Fruit fly (Drosophila melanogaster) whole organism, embryonic: ENCODE measurements around the gene CG31636.

Experiments
- Adf1 ChIP-seq: fragments of 200-800 bp; sonication (Bioruptor generic); IDR thresholded peaks from 2 replicates; pipeline ENCODE4 v1.3.6; 2022; ENCODE audit warnings: missing biosample characterization, missing genetic modification characterization
- B-H2 ChIP-seq: fragments of 200-800 bp; sonication (Bioruptor generic); optimal IDR thresholded peaks from 2 replicates; lab custom pipeline; 2018; ENCODE audit warnings: missing biosample characterization, mild to moderate bottlenecking, missing genetic modification characterization
- CG10267 ChIP-seq: fragments of 200-800 bp; sonication (Bioruptor generic); optimal IDR thresholded peaks from 2 replicates; lab custom pipeline; 2018; ENCODE audit warnings: missing biosample characterization, mild to moderate bottlenecking, missing genetic modification characterization, moderate library complexity
- CG10321 ChIP-seq: fragments of 200-800 bp; sonication (Bioruptor generic); IDR thresholded peaks from 2 replicates; pipeline ENCODE4 v1.3.6; 2022; ENCODE audit warnings: missing biosample characterization, missing genetic modification characterization
- CG10959 ChIP-seq: fragments of 200-800 bp; sonication (Bioruptor generic); IDR thresholded peaks from 2 replicates; pipeline ENCODE4 v1.3.6; 2022; ENCODE audit warnings: missing biosample characterization, missing genetic modification characterization
- CG11093 ChIP-seq: fragments of 200-800 bp; sonication (Bioruptor generic); IDR thresholded peaks from 3 replicates; pipeline ENCODE4 v1.3.6; 2022; ENCODE audit warnings: missing biosample characterization, missing genetic modification characterization
- CG12219 ChIP-seq: fragments of 200-800 bp; sonication (Bioruptor generic); optimal IDR thresholded peaks from 3 replicates; lab custom pipeline; 2018; ENCODE audit warnings: missing biosample characterization, mild to moderate bottlenecking, missing genetic modification characterization
- CG14667 ChIP-seq: fragments of 200-800 bp; sonication (Bioruptor generic); IDR thresholded peaks from 2 replicates; pipeline ENCODE4 v1.3.6; 2022; ENCODE audit warnings: missing biosample characterization, missing genetic modification characterization
- CG15073 ChIP-seq: fragments of 200-800 bp; sonication (Bioruptor generic); optimal IDR thresholded peaks from 2 replicates; lab custom pipeline; 2016; ENCODE audit warnings: missing biosample characterization, missing genetic modification characterization
- CG17829 ChIP-seq: fragments of 200-800 bp; optimal IDR thresholded peaks from 2 replicates; lab custom pipeline; 2019; ENCODE audit warnings: missing biosample characterization, mild to moderate bottlenecking, missing genetic modification characterization, moderate library complexity
- CG18599 ChIP-seq: fragments of 200-800 bp; sonication (Bioruptor generic); optimal IDR thresholded peaks from 3 replicates; lab custom pipeline; 2017; ENCODE audit warnings: missing biosample characterization, missing genetic modification characterization, mild to moderate bottlenecking, moderate library complexity, missing genetic modification reagents
- CG2889 ChIP-seq: fragments of 200-800 bp; sonication (Bioruptor generic); IDR thresholded peaks from 3 replicates; pipeline ENCODE4 v1.3.6; 2022; ENCODE audit warnings: missing biosample characterization, missing genetic modification characterization
- CG31365 ChIP-seq: fragments of 200-800 bp; sonication (Bioruptor generic); optimal IDR thresholded peaks from 2 replicates; lab custom pipeline; 2018; ENCODE audit warnings: missing biosample characterization, mild to moderate bottlenecking, missing genetic modification characterization
- CG32767 ChIP-seq: fragments of 200-800 bp; sonication (Bioruptor generic); IDR thresholded peaks from 2 replicates; pipeline ENCODE4 v1.3.6; 2022; ENCODE audit warnings: missing biosample characterization, missing genetic modification characterization
- CG6791 ChIP-seq: fragments of 200-800 bp; sonication (Bioruptor generic); IDR thresholded peaks from 3 replicates; pipeline ENCODE4 v1.3.6; 2022; ENCODE audit warnings: missing biosample characterization, missing genetic modification characterization; ENCODE audit not compliant: partially characterized antibody
- CG8359 ChIP-seq: fragments of 200-800 bp; sonication (Bioruptor generic); optimal IDR thresholded peaks from 2 replicates; lab custom pipeline; 2017; ENCODE audit warnings: missing biosample characterization, mild to moderate bottlenecking, missing genetic modification characterization, borderline replicate concordance
- CG8388 ChIP-seq: fragments of 200-800 bp; sonication (Bioruptor generic); optimal IDR thresholded peaks from 2 replicates; lab custom pipeline; 2019; ENCODE audit warnings: missing biosample characterization, mild to moderate bottlenecking, missing genetic modification characterization, moderate library complexity
- CG8924 ChIP-seq: fragments of 200-800 bp; optimal IDR thresholded peaks from 3 replicates; lab custom pipeline; 2019; ENCODE audit warnings: missing biosample characterization, mild to moderate bottlenecking, missing genetic modification characterization, moderate library complexity
- Doc3 ChIP-seq: fragments of 200-800 bp; sonication (Bioruptor generic); IDR thresholded peaks from 3 replicates; pipeline ENCODE4 v1.3.6; 2022; ENCODE audit warnings: missing biosample characterization, missing genetic modification characterization; ENCODE audit not compliant: partially characterized antibody
- Fer2 ChIP-seq: fragments of 200-800 bp; sonication (Bioruptor generic); optimal IDR thresholded peaks from 2 replicates; lab custom pipeline; 2018; ENCODE audit warnings: missing biosample characterization, mild to moderate bottlenecking, missing genetic modification characterization, moderate library complexity
- Kr ChIP-seq: fragments of 200-800 bp; sonication (Bioruptor generic); optimal IDR thresholded peaks from 2 replicates; lab custom pipeline; 2017; ENCODE audit warnings: missing biosample characterization, mild to moderate bottlenecking, missing genetic modification characterization
- Lpt ChIP-seq: fragments of >200 bp; optimal IDR thresholded peaks from 2 replicates; lab custom pipeline; 2018; ENCODE audit warnings: missing biosample characterization, missing genetic modification characterization
- MTF-1 ChIP-seq: fragments of 200-800 bp; sonication (Bioruptor generic); optimal IDR thresholded peaks from 2 replicates; lab custom pipeline; 2018; ENCODE audit warnings: missing biosample characterization, mild to moderate bottlenecking, missing genetic modification characterization, borderline replicate concordance
- Neu2 ChIP-seq: fragments of 200-800 bp; sonication (Bioruptor generic); optimal IDR thresholded peaks from 3 replicates; lab custom pipeline; 2016; ENCODE audit warnings: missing biosample characterization, missing genetic modification characterization, borderline replicate concordance
- NfI ChIP-seq: fragments of 200-800 bp; sonication (Bioruptor generic); optimal IDR thresholded peaks from 3 replicates; lab custom pipeline; 2018; ENCODE audit warnings: missing biosample characterization, mild to moderate bottlenecking, missing genetic modification characterization, moderate library complexity
- Ravus ChIP-seq: fragments of 200-800 bp; sonication (Bioruptor generic); IDR thresholded peaks from 2 replicates; pipeline ENCODE4 v1.3.6; 2022; ENCODE audit warnings: missing biosample characterization, missing genetic modification characterization
- Sox100B ChIP-seq: fragments of 200-800 bp; sonication (Bioruptor generic); optimal IDR thresholded peaks from 3 replicates; lab custom pipeline; 2018; ENCODE audit warnings: missing biosample characterization, mild to moderate bottlenecking, missing genetic modification characterization
- Sry-β ChIP-seq: fragments of 200-800 bp; sonication (Bioruptor generic); optimal IDR thresholded peaks from 2 replicates; lab custom pipeline; 2018; ENCODE audit warnings: missing biosample characterization, mild to moderate bottlenecking, missing genetic modification characterization, moderate library complexity
- Sry-δ ChIP-seq: fragments of 200-800 bp; sonication (Bioruptor generic); optimal IDR thresholded peaks from 2 replicates; lab custom pipeline; 2016; ENCODE audit warnings: missing biosample characterization, missing genetic modification characterization
- TFAM ChIP-seq: fragments of 200-800 bp; sonication (Bioruptor generic); optimal IDR thresholded peaks from 2 replicates; lab custom pipeline; 2017; ENCODE audit warnings: missing biosample characterization, missing genetic modification characterization, inconsistent platforms
- Taf1 ChIP-seq: fragments of 200-800 bp; sonication (Bioruptor generic); IDR thresholded peaks from 2 replicates; pipeline ENCODE4 v1.3.6; 2022; ENCODE audit warnings: missing biosample characterization, missing genetic modification characterization
- ap ChIP-seq: fragments of 200-800 bp; sonication (Bioruptor generic); IDR thresholded peaks from 2 replicates; pipeline ENCODE4 v1.3.6; 2022; ENCODE audit warnings: missing biosample characterization, missing genetic modification characterization
- bigmax ChIP-seq: fragments of 200-800 bp; sonication (Bioruptor generic); optimal IDR thresholded peaks from 2 replicates; lab custom pipeline; 2018; ENCODE audit warnings: missing biosample characterization, mild to moderate bottlenecking, missing genetic modification characterization
- cato ChIP-seq: fragments of 200-800 bp; sonication (Bioruptor generic); optimal IDR thresholded peaks from 2 replicates; lab custom pipeline; 2016; ENCODE audit warnings: missing biosample characterization, missing genetic modification characterization, borderline replicate concordance
- cg ChIP-seq: fragments of 200-800 bp; sonication (Bioruptor generic); optimal IDR thresholded peaks from 3 replicates; lab custom pipeline; 2019; ENCODE audit warnings: missing biosample characterization, mild to moderate bottlenecking, missing genetic modification characterization, moderate library complexity
- disco-r ChIP-seq: fragments of 200-800 bp; sonication (Bioruptor generic); optimal IDR thresholded peaks from 2 replicates; lab custom pipeline; 2016; ENCODE audit warnings: missing biosample characterization, missing genetic modification characterization
- eve ChIP-seq, 2 experiments: fragments of >200 bp; optimal IDR thresholded peaks; 2 replicates each; lab custom pipeline; 2017; ENCODE audit warnings: missing biosample characterization in 2 of 2, missing genetic modification characterization in 2 of 2
- fd3F ChIP-seq: fragments of 200-800 bp; sonication (Bioruptor generic); optimal IDR thresholded peaks from 2 replicates; lab custom pipeline; 2018; ENCODE audit warnings: missing biosample characterization, mild to moderate bottlenecking, missing genetic modification characterization, moderate library complexity
- ftz-f1 ChIP-seq: fragments of 200-800 bp; sonication (Bioruptor generic); optimal IDR thresholded peaks from 2 replicates; lab custom pipeline; 2016; ENCODE audit warnings: missing biosample characterization, missing genetic modification characterization
- gsb ChIP-seq: fragments of 200-800 bp; sonication (Bioruptor generic); IDR thresholded peaks from 2 replicates; pipeline ENCODE4 v1.3.6; 2022; ENCODE audit warnings: missing biosample characterization, missing genetic modification characterization
- lilli ChIP-seq: fragments of 200-800 bp; sonication (Bioruptor generic); optimal IDR thresholded peaks from 3 replicates; lab custom pipeline; 2016; ENCODE audit warnings: missing biosample characterization, missing genetic modification characterization
- nerfin-1 ChIP-seq: fragments of 200-800 bp; sonication (Bioruptor generic); optimal IDR thresholded peaks from 3 replicates; lab custom pipeline; 2019; ENCODE audit warnings: missing biosample characterization, mild to moderate bottlenecking, missing genetic modification characterization, moderate library complexity
- nerfin-2 ChIP-seq: fragments of 200-800 bp; sonication (Bioruptor generic); IDR thresholded peaks from 2 replicates; pipeline ENCODE4 v1.3.6; 2022; ENCODE audit warnings: missing biosample characterization, missing genetic modification characterization; ENCODE audit not compliant: partially characterized antibody
- pb ChIP-seq: fragments of 200-800 bp; sonication (Bioruptor generic); optimal IDR thresholded peaks from 3 replicates; lab custom pipeline; 2016; ENCODE audit warnings: missing biosample characterization, missing genetic modification characterization
- sens-2 ChIP-seq: fragments of 200-800 bp; sonication (Bioruptor generic); IDR thresholded peaks from 2 replicates; pipeline ENCODE4 v1.3.6; 2022; ENCODE audit warnings: missing biosample characterization, missing genetic modification characterization
- sima ChIP-seq: fragments of 200-800 bp; sonication (Bioruptor generic); optimal IDR thresholded peaks from 2 replicates; lab custom pipeline; 2016; ENCODE audit warnings: missing biosample characterization, missing genetic modification characterization
- slou ChIP-seq: fragments of 200-800 bp; sonication (Bioruptor generic); optimal IDR thresholded peaks from 3 replicates; lab custom pipeline; 2016; ENCODE audit warnings: missing biosample characterization, missing genetic modification characterization
- toy ChIP-seq: fragments of 200-800 bp; sonication (Bioruptor generic); IDR thresholded peaks from 2 replicates; pipeline ENCODE4 v1.3.6; 2022; ENCODE audit warnings: missing biosample characterization, missing genetic modification characterization
- tx ChIP-seq: fragments of 200-800 bp; sonication (Bioruptor generic); optimal IDR thresholded peaks from 2 replicates; lab custom pipeline; 2016; ENCODE audit warnings: missing biosample characterization, missing genetic modification characterization
- wdn ChIP-seq: fragments of 200-800 bp; sonication (Bioruptor generic); IDR thresholded peaks from 2 replicates; pipeline ENCODE4 v1.3.6; 2022; ENCODE audit warnings: missing biosample characterization, missing genetic modification characterization
- z ChIP-seq: fragments of 200-800 bp; sonication (Bioruptor generic); IDR thresholded peaks from 3 replicates; pipeline ENCODE4 v1.3.6; 2022; ENCODE audit warnings: missing biosample characterization, missing genetic modification characterization

Gene CG31636

DNA sequence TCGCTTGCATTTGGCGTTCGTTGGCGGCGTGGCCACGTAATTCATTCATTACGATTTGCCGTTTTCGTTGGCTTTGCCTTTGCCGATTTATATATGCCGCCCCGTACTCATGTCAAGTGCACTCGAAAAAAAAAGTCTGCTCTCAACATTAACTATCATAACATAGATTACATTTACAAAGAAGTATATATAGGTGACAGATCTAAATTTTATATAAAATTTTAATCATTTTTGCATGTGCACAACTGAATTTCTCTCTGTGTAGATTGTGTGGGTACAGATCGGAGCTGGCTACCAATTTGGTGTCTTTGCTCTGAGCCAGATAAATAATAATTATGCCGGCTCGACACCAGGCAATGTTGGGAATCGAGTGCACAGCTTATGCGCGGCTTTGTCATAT, 40.4 kb upstream of the CG31636 start (continued):
- TF ChIP-seq disco-r (GFP tag; lab: Kevin White, UChicago) = no peak
- TF ChIP-seq NfI (GFP tag; lab: Kevin White, UChicago) = peak; percentile 27
- no peak for TF ChIP-seq Sry-β (GFP tag; lab: Kevin White, UChicago)
- TF ChIP-seq MTF-1 (GFP tag; lab: Kevin White, UChicago) = no peak
- TF ChIP-seq CG31365 (tag; lab: Kevin White, UChicago) = no peak
- peak; percentile 34 for TF ChIP-seq CG12219 (GFP tag; lab: Kevin White, UChicago)
- no peak for TF ChIP-seq Doc3
- TF ChIP-seq CG14667 = peak; percentile 49; the same call in 1 of the 2 replicates
- no peak for TF ChIP-seq CG6791
- TF ChIP-seq lilli (GFP tag; lab: Kevin White, UChicago) = peak; percentile 44
- no peak for TF ChIP-seq cato (GFP tag; lab: Kevin White, UChicago)
- peak; percentile 4 for TF ChIP-seq CG18599
- peak; percentile 58 for TF ChIP-seq CG32767 (GFP tag; lab: Robert Waterston, UW)
- TF ChIP-seq CG17829 (tag; lab: Kevin White, UChicago) = peak; percentile 46
- TF ChIP-seq toy (GFP tag; lab: Robert Waterston, UW) = no peak
- TF ChIP-seq nerfin-1 = no peak
- TF ChIP-seq tx (GFP tag; lab: Kevin White, UChicago) = no peak
- TF ChIP-seq pb (GFP tag; lab: Kevin White, UChicago) = no peak
- TF ChIP-seq eve (GFP tag; optimal IDR thresholded peaks at IDR 0.05; lab: Kevin White, UChicago) = no peak
- TF ChIP-seq Fer2 (tag; lab: Kevin White, UChicago) = no peak
- no peak for TF ChIP-seq Neu2 (GFP tag; lab: Kevin White, UChicago)
- TF ChIP-seq CG10959 (GFP tag; lab: Robert Waterston, UW) = no peak
- TF ChIP-seq slou (GFP tag; lab: Kevin White, UChicago) = no peak
- peak; percentile 51; the same call in 1 of the 3 replicates for TF ChIP-seq CG2889 (GFP tag; lab: Robert Waterston, UW)
- TF ChIP-seq fd3F = peak; percentile 7
- TF ChIP-seq Kr (GFP tag; lab: Kevin White, UChicago) = no peak
- TF ChIP-seq sens-2 (GFP tag; lab: Robert Waterston, UW) = peak; percentile 42; the same call in 1 of the 2 replicates
- peak; percentile 29 for TF ChIP-seq CG8388 (GFP tag; lab: Kevin White, UChicago)
- no peak for TF ChIP-seq wdn
- no peak for TF ChIP-seq sima
- TF ChIP-seq Adf1 (GFP tag; lab: Robert Waterston, UW) = no peak
- no peak for TF ChIP-seq Ravus (GFP tag; lab: Robert Waterston, UW)
- no peak for TF ChIP-seq gsb
- peak; percentile 50 for TF ChIP-seq CG8924 (tag; lab: Kevin White, UChicago)
- peak; percentile 31; the same call in 1 of the 2 replicates for TF ChIP-seq ap (GFP tag; lab: Robert Waterston, UW)
- no peak for TF ChIP-seq ftz-f1 (GFP tag; lab: Kevin White, UChicago)
- TF ChIP-seq CG8359 (GFP tag; lab: Kevin White, UChicago) = no peak
- TF ChIP-seq B-H2 (GFP tag; lab: Kevin White, UChicago) = no peak
- peak; percentile 18 for TF ChIP-seq CG10267
- no peak for TF ChIP-seq Sry-δ (GFP tag; lab: Kevin White, UChicago)
- no peak for TF ChIP-seq Taf1 (GFP tag; lab: Robert Waterston, UW)
- TF ChIP-seq CG15073 = no peak
- no peak for TF ChIP-seq Lpt (GFP tag; lab: Kevin White, UChicago)
- TF ChIP-seq nerfin-2 (GFP tag; lab: Robert Waterston, UW) = no peak
- TF ChIP-seq z (GFP tag; lab: Robert Waterston, UW) = no peak
- TF ChIP-seq Sox100B (GFP tag; lab: Kevin White, UChicago) = peak; percentile 23
- TF ChIP-seq CG11093 (GFP tag; lab: Robert Waterston, UW) = peak; percentile 57; the same call in 1 of the 3 replicates
- no peak for TF ChIP-seq cg
- TF ChIP-seq CG10321 (GFP tag; lab: Robert Waterston, UW) = no peak
- no peak for TF ChIP-seq bigmax
- TF ChIP-seq TFAM (GFP tag; lab: Kevin White, UChicago) = no peak
